Worm (Caenorhabditis elegans) whole organism, mixed stage, embryonic: Measurements from ENCODE around the gene W05H9.2.

Experiments
- nhr-237 ChIP-seq: fragments of 150-350 bp; optimal IDR thresholded peaks from 2 replicates; lab custom pipeline; 2014; ENCODE audit warnings: missing biosample characterization, missing genetic modification characterization
- nhr-28 ChIP-seq: fragments of 150-350 bp; optimal IDR thresholded peaks from 2 replicates; lab custom pipeline; 2014; ENCODE audit warnings: missing biosample characterization, missing genetic modification characterization
- pha-4 ChIP-seq: fragments of 150-350 bp; optimal IDR thresholded peaks from 2 replicates; lab custom pipeline; 2018; ENCODE audit warnings: missing biosample characterization, missing genetic modification reagents, missing genetic modification characterization

DNA sequence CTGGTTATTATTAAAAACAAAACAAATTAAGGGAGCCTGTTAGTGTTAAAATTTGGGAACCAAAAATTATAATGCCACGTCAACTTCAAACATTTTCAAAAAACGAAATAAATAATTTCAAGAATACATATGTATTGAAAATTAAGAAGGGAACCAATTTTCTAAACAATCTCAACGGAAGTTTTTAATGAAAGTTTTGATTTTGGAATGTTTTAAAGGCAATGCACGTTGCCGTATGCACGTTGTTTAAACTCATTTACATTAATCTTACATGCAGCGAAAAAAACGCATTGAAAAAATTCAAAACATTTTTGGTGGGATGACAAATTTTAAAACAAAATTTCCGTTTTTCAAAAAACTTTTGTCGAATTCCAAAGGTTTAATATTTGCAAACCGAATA is 6.9 kb downstream of the W05H9.2 start:
- no peak for TF ChIP-seq pha-4 (tag; lab: Kevin White, UChicago)
- no peak for TF ChIP-seq nhr-237 (tag; lab: Kevin White, UChicago)
- TF ChIP-seq nhr-28 (tag; lab: Kevin White, UChicago): no peak
